Worm (Caenorhabditis elegans) whole organism, L3 larva: Measurements from ENCODE around the gene fbxc-20.
A peak's percentile ranks its signal among the peaks of the same experiment; 100 is the strongest.

Source experiments
- R02D3.7 ChIP-seq: fragments of 150-350 bp; optimal IDR thresholded peaks from 2 replicates; lab custom pipeline; 2014; ENCODE audit warnings: missing biosample characterization, missing genetic modification characterization
- ZK546.5 ChIP-seq: sonication (generic microtip); optimal IDR thresholded peaks from 2 replicates; lab custom pipeline; 2017; ENCODE audit warnings: missing biosample characterization, missing genetic modification characterization
- ceh-28 ChIP-seq: fragments of 150-350 bp; optimal IDR thresholded peaks from 2 replicates; lab custom pipeline; 2014; ENCODE audit warnings: missing biosample characterization, missing genetic modification reagents, missing genetic modification characterization
- ceh-82 ChIP-seq: fragments of 150-350 bp; optimal IDR thresholded peaks from 2 replicates; lab custom pipeline; 2014; ENCODE audit warnings: missing biosample characterization, missing genetic modification characterization
- ceh-9 ChIP-seq: sonication (generic microtip); optimal IDR thresholded peaks from 2 replicates; lab custom pipeline; 2018; ENCODE audit warnings: missing biosample characterization, missing genetic modification characterization
- daf-12 ChIP-seq: fragments of 150-350 bp; optimal IDR thresholded peaks from 2 replicates; lab custom pipeline; 2014; ENCODE audit warnings: missing biosample characterization, missing genetic modification reagents, missing genetic modification characterization
- egl-27 ChIP-seq: sonication (generic microtip); optimal IDR thresholded peaks from 4 replicates; lab custom pipeline; 2017; ENCODE audit warnings: missing biosample characterization, missing genetic modification reagents, missing genetic modification characterization
- elt-1 ChIP-seq: fragments of 150-350 bp; optimal IDR thresholded peaks from 2 replicates; lab custom pipeline; 2014; ENCODE audit warnings: missing biosample characterization, missing genetic modification characterization
- elt-2 ChIP-seq: sonication (generic microtip); optimal IDR thresholded peaks from 2 replicates; lab custom pipeline; 2016; ENCODE audit warnings: missing genetic modification reagents, mild to moderate bottlenecking, missing genetic modification characterization, missing compliant biosample characterization
- elt-3 ChIP-seq, 3 experiments: fragments of 150-350 bp in 1 of 3; sonication (generic microtip) in 2 of 3; optimal IDR thresholded peaks; 2 replicates in 2 of 3; 4 replicates in 1 of 3; lab custom pipeline; 2014 to 2017; ENCODE audit warnings: missing biosample characterization in 3 of 3, missing genetic modification characterization in 3 of 3
- eor-1 ChIP-seq, 2 experiments: fragments of 150-350 bp; optimal IDR thresholded peaks; 2 replicates each; lab custom pipeline; 2014 to 2018; ENCODE audit warnings: missing biosample characterization in 2 of 2, missing genetic modification characterization in 2 of 2
- fkh-2 ChIP-seq: fragments of 150-350 bp; optimal IDR thresholded peaks from 2 replicates; lab custom pipeline; 2014; ENCODE audit warnings: missing biosample characterization, missing genetic modification reagents, missing genetic modification characterization
- fos-1 ChIP-seq: fragments of 150-350 bp; optimal IDR thresholded peaks from 2 replicates; lab custom pipeline; 2014; ENCODE audit warnings: missing biosample characterization, missing genetic modification characterization
- hmg-11 ChIP-seq: sonication (generic microtip); optimal IDR thresholded peaks from 2 replicates; lab custom pipeline; 2016; ENCODE audit warnings: missing genetic modification characterization, missing compliant biosample characterization
- jun-1 ChIP-seq: fragments of 150-350 bp; optimal IDR thresholded peaks from 2 replicates; lab custom pipeline; 2014; ENCODE audit warnings: missing biosample characterization, missing genetic modification reagents, missing genetic modification characterization
- lin-15B ChIP-seq: fragments of 150-350 bp; optimal IDR thresholded peaks from 2 replicates; lab custom pipeline; 2014; ENCODE audit warnings: missing biosample characterization, missing genetic modification characterization
- lsy-12 ChIP-seq: sonication (generic microtip); optimal IDR thresholded peaks from 2 replicates; lab custom pipeline; 2016; ENCODE audit warnings: mild to moderate bottlenecking, missing genetic modification characterization, missing compliant biosample characterization
- mdl-1 ChIP-seq: fragments of 150-350 bp; optimal IDR thresholded peaks from 2 replicates; lab custom pipeline; 2014; ENCODE audit warnings: missing biosample characterization, missing genetic modification characterization
- mml-1 ChIP-seq: fragments of 150-350 bp; sonication (generic microtip); optimal IDR thresholded peaks from 3 replicates; lab custom pipeline; 2014; ENCODE audit warnings: missing biosample characterization, missing genetic modification characterization
- nfya-1 ChIP-seq: sonication (generic microtip); optimal IDR thresholded peaks from 2 replicates; lab custom pipeline; 2017; ENCODE audit warnings: missing genetic modification characterization, mild to moderate bottlenecking, missing compliant biosample characterization, antibody characterized with exemption, moderate library complexity; ENCODE audit not compliant: insufficient read depth
- nhr-11 ChIP-seq: fragments of 150-350 bp; optimal IDR thresholded peaks from 2 replicates; lab custom pipeline; 2014; ENCODE audit warnings: missing biosample characterization, missing genetic modification characterization
- nhr-25 ChIP-seq: sonication (generic microtip); optimal IDR thresholded peaks from 2 replicates; lab custom pipeline; 2017; ENCODE audit warnings: missing biosample characterization, missing genetic modification characterization
- nhr-28 ChIP-seq: fragments of 150-350 bp; optimal IDR thresholded peaks from 2 replicates; lab custom pipeline; 2014; ENCODE audit warnings: missing biosample characterization, missing genetic modification characterization
- nhr-43 ChIP-seq: sonication (generic microtip); optimal IDR thresholded peaks from 2 replicates; lab custom pipeline; 2016; ENCODE audit warnings: mild to moderate bottlenecking, missing genetic modification characterization, missing compliant biosample characterization; ENCODE audit not compliant: poor library complexity, severe bottlenecking
- nhr-67 ChIP-seq: fragments of 150-350 bp; optimal IDR thresholded peaks from 2 replicates; lab custom pipeline; 2014; ENCODE audit warnings: missing biosample characterization, missing genetic modification characterization
- pha-4 ChIP-seq: fragments of 150-350 bp; optimal IDR thresholded peaks from 2 replicates; lab custom pipeline; 2014; ENCODE audit warnings: missing biosample characterization, missing genetic modification reagents, missing genetic modification characterization
- pqm-1 ChIP-seq: fragments of 150-350 bp; optimal IDR thresholded peaks from 2 replicates; lab custom pipeline; 2017; ENCODE audit warnings: missing biosample characterization, missing genetic modification characterization, inconsistent platforms
- sea-2 ChIP-seq: fragments of 150-350 bp; sonication (generic microtip); optimal IDR thresholded peaks from 4 replicates; lab custom pipeline; 2014; ENCODE audit warnings: missing biosample characterization, missing genetic modification reagents, missing genetic modification characterization
- skn-1 ChIP-seq: fragments of 150-350 bp; optimal IDR thresholded peaks from 2 replicates; lab custom pipeline; 2014; ENCODE audit warnings: missing biosample characterization, missing genetic modification characterization
- snpc-4 ChIP-seq: fragments of 150-350 bp; optimal IDR thresholded peaks from 2 replicates; lab custom pipeline; 2014; ENCODE audit warnings: missing biosample characterization, missing genetic modification characterization
- tbx-2 ChIP-seq: sonication (generic microtip); optimal IDR thresholded peaks from 2 replicates; lab custom pipeline; 2016; ENCODE audit warnings: mild to moderate bottlenecking, missing genetic modification characterization, missing compliant biosample characterization
- unc-39 ChIP-seq: sonication (generic microtip); optimal IDR thresholded peaks from 4 replicates; lab custom pipeline; 2017; ENCODE audit warnings: missing biosample characterization, missing genetic modification characterization
- zag-1 ChIP-seq: fragments of 150-350 bp; optimal IDR thresholded peaks from 2 replicates; lab custom pipeline; 2014; ENCODE audit warnings: missing biosample characterization, missing genetic modification characterization
- ztf-11 ChIP-seq: fragments of 150-350 bp; optimal IDR thresholded peaks from 2 replicates; lab custom pipeline; 2014; ENCODE audit warnings: missing biosample characterization, missing genetic modification characterization

Gene fbxc-20

DNA sequence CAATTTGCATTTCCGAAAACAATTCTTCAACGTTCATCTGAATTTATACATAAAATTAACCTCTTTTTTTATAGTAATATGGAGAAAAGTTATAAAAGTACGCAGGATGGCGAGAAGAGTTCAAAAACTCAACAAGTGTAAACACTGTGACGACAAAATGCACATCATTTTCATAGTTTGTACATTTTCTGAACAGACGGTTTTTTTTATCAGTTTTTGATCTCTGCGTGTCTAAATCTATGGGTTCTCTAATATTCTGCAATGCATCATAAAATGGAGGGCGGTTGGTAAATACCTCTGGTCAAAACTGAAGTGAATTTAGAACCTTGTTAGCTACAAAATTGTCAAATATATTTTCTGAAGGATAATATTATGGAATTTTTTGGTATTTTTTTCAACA lies 3.5 kb upstream of the fbxc-20 start, which contains the start of gene fbxa-4:
Gene fbxa-4, minus strand, starts transcription at position 93 of the 400 bp plus-strand sequence.
- TF ChIP-seq elt-2 (tag; lab: Kevin White, UChicago) (peak; percentile 76), elt-1 (no peak), pqm-1 (peak; percentile 70), pha-4 (tag; lab: Kevin White, UChicago) (peak; percentile 72), R02D3.7 (tag; lab: Kevin White, UChicago) (no peak), jun-1 (tag; lab: Kevin White, UChicago) (peak; percentile 16)

DNA sequence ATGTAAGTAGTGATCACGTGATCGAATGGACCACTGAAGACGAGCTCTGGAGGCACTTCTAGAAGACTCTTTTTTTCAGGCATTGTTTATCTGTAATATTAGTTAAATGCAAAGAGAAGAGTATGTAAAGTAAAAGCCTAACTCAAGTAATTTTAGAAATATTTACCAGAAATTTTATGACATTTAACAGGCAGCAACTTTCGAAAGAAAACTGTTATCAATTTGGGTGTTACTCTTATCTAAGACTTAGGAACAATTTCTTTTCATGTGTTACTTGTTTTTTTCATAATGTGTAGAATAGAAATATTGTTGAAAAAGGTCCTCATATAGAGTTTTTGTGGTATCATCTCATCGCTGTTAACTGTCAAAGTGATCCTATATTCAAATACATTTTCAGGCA lies 1.0 kb upstream of the fbxc-20 start, which contains the start of the genes F42G2.5 and F42G2.7:
Gene F42G2.5, minus strand, starts transcription at position 101 of the 400 bp plus-strand sequence.
Gene F42G2.7, plus strand, starts transcription at position 270 of the 400 bp plus-strand sequence.
- TF ChIP-seq fos-1 (tag; lab: Kevin White, UChicago) (no peak), elt-2 (tag; lab: Kevin White, UChicago) (peak; percentile 44)

DNA sequence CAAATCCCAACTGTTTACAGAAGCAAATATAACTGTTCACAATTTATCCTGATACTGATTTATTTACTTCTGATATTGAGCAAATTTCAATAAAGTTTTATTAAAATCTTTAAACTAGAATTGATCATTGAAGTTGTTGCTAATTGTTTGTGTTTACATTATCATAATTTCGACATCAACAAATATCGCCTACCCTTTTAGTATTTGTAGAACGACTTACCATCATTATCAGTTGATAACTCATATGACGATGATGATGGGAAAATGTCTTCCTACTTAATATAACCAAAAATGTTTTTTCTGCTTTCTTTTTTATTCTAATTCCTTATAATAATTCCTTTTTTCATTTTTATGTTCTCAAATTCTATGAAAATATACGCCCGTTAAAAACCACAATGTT lies 1.7 kb downstream of the fbxc-20 start:
- TF ChIP-seq sea-2 (GFP tag; lab: Kevin White, UChicago) = no peak
- TF ChIP-seq nfya-1 (tag; lab: Kevin White, UChicago) = no peak
- no peak for TF ChIP-seq nhr-25 (tag; lab: Kevin White, UChicago)
- TF ChIP-seq pqm-1 = peak; percentile 24
- peak; percentile 62 for TF ChIP-seq pha-4 (tag; lab: Kevin White, UChicago)
- no peak for TF ChIP-seq egl-27 (tag; lab: Kevin White, UChicago)
- peak; percentile 62 for TF ChIP-seq elt-2 (tag; lab: Kevin White, UChicago)
- no peak for TF ChIP-seq eor-1 (tag; optimal IDR thresholded peaks at IDR 0.05; lab: Kevin White, UChicago)
- no peak for TF ChIP-seq tbx-2 (tag; lab: Kevin White, UChicago)
- TF ChIP-seq lsy-12 = no peak
- no peak for TF ChIP-seq lin-15B (tag; lab: Kevin White, UChicago)

DNA sequence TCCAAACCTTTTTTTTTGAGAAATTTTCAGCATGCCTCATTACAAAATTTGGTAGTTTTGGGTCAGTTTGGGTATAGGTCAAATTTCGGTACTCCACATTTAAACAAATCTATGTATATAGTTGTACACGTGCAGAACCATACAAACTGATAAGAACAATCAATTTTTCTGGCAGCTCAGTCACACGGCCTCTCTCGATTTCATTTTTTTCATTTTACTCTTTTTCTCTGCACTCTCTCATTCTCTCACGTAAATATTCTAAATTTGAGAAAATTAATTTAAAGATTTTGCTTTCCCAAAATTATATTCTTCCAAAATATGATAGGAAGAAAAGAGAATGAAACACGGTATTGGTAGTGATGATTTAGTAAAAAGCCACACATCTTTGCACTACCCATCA lies 2.2 kb downstream of the fbxc-20 start:
- no peak for TF ChIP-seq zag-1 (tag; lab: Kevin White, UChicago)
- TF ChIP-seq daf-12 (tag; lab: Kevin White, UChicago) = no peak
- no peak for TF ChIP-seq hmg-11 (tag; lab: Kevin White, UChicago)
- no peak for TF ChIP-seq ceh-28
- no peak for TF ChIP-seq skn-1 (tag; lab: Kevin White, UChicago)
- peak; percentile 52 for TF ChIP-seq elt-2 (tag; lab: Kevin White, UChicago)
- TF ChIP-seq pha-4 (tag; lab: Kevin White, UChicago) = peak; percentile 36
- TF ChIP-seq jun-1 (tag; lab: Kevin White, UChicago) = no peak
- TF ChIP-seq ZK546.5 (tag; lab: Kevin White, UChicago) = no peak
- no peak for TF ChIP-seq ztf-11 (tag; lab: Kevin White, UChicago)
- TF ChIP-seq fos-1 (tag; lab: Kevin White, UChicago) = no peak
- no peak for TF ChIP-seq nhr-67
- no peak for TF ChIP-seq elt-3 (tag; optimal IDR thresholded peaks at IDR 0.05; lab: Kevin White, UChicago)
- TF ChIP-seq snpc-4 = no peak
- TF ChIP-seq mdl-1 (tag; lab: Kevin White, UChicago) = no peak
- TF ChIP-seq pqm-1 = peak; percentile 57
- no peak for TF ChIP-seq unc-39 (tag; lab: Kevin White, UChicago)
- TF ChIP-seq ceh-9 (tag; lab: Kevin White, UChicago) = no peak
- TF ChIP-seq nhr-28 (tag; lab: Kevin White, UChicago) = no peak

DNA sequence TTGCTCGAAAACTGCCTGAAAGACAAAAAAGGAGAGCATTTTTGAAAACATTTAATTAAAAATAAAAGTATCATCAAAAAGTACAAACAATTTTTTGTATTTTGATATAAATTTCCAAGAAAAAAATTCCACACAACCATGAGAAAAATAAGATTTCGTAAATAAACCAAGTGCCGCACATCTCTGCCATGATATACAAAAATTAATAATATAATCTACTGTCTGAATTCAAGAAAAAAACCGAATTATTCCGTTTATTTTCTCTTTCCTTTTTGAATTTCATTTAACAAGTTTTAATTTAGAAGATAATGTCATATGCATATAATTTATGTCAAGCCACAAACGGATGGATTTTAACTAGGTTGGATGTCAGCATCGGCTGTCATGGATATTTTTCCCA lies 3.0 kb downstream of the fbxc-20 start, which contains the start of gene F42G2.2:
Gene F42G2.2, plus strand, starts transcription at position 301 of the 400 bp plus-strand sequence.
- TF ChIP-seq daf-12 (tag; lab: Kevin White, UChicago) (no peak), tbx-2 (tag; lab: Kevin White, UChicago) (no peak), sea-2 (GFP tag; lab: Kevin White, UChicago) (no peak), ceh-82 (tag; lab: Kevin White, UChicago) (no peak), nhr-11 (tag; lab: Kevin White, UChicago) (no peak), fkh-2 (no peak), mml-1 (tag; lab: Kevin White, UChicago) (no peak), nhr-43 (tag; lab: Kevin White, UChicago) (no peak), lsy-12 (no peak)
